Fruit fly (Drosophila melanogaster): Measurements from ENCODE around the gene CG14631.

DNA sequence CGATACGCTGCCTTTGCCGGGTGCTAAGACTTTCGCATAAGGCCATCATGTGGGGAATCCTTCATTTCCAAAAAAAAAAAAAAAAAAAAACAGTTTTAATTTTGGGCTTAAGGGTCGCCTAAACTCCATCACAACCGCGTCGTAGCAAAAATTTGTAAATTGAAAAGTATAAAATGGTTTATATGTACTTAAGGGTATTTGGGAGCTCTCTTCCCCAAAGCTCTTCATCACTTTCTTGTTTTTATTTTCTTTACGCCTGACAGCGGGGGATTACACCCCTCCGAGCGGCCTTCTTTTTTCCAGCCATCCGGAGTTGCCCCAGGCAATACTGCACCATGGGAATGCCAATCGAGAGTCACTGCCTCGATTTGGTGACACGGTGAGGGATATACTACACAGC lies 47.8 kb upstream of the CG14631 start:
- no peak for TF ChIP-seq CG8632 (GFP tag; optimal IDR thresholded peaks at IDR 0.05)
- TF ChIP-seq dsx (GFP tag; optimal IDR thresholded peaks at IDR 0.05; ENCODE audit: poor library complexity, severe bottlenecking): no peak
- peak; percentile 4 for TF ChIP-seq Hr39 (GFP tag; optimal IDR thresholded peaks at IDR 0.05)
- no peak for TF ChIP-seq CG11294 (GFP tag; IDR thresholded peaks at IDR 0.05)
- TF ChIP-seq CG16779 (tag; optimal IDR thresholded peaks at IDR 0.05): no peak
- no peak for TF ChIP-seq Hr4 (GFP tag; optimal IDR thresholded peaks at IDR 0.05)
- TF ChIP-seq OdsH (GFP tag; optimal IDR thresholded peaks at IDR 0.05): no peak
- TF ChIP-seq achi (GFP tag; optimal IDR thresholded peaks at IDR 0.05): no peak
- TF ChIP-seq Gug (GFP tag; IDR thresholded peaks at IDR 0.05): no peak

Measured in whole organism, prepupa.